Fruit fly (Drosophila melanogaster) whole organism, prepupa: ENCODE results near the gene Oatp30B.

Experiments
- Blimp-1 ChIP-seq: fragments of 200-800 bp; sonication (Bioruptor generic); optimal IDR thresholded peaks from 3 replicates; lab custom pipeline; 2017; ENCODE audit warnings: missing biosample characterization, missing genetic modification characterization, mild to moderate bottlenecking, moderate library complexity, missing genetic modification reagents
- CG10631 ChIP-seq: fragments of 200-800 bp; sonication (Bioruptor generic); optimal IDR thresholded peaks from 2 replicates; lab custom pipeline; 2016; ENCODE audit warnings: missing biosample characterization, missing genetic modification characterization
- CG11762 ChIP-seq: fragments of 200-800 bp; sonication (Bioruptor generic); optimal IDR thresholded peaks from 3 replicates; lab custom pipeline; 2016; ENCODE audit warnings: missing biosample characterization, missing genetic modification characterization; ENCODE audit not compliant: insufficient read depth
- CG11902 ChIP-seq: fragments of 200-800 bp; sonication (Bioruptor generic); optimal IDR thresholded peaks from 3 replicates; lab custom pipeline; 2016; ENCODE audit warnings: missing biosample characterization, missing genetic modification characterization
- CG1621 ChIP-seq: fragments of 200-800 bp; sonication (Bioruptor generic); optimal IDR thresholded peaks from 3 replicates; lab custom pipeline; 2018; ENCODE audit warnings: missing biosample characterization, mild to moderate bottlenecking, missing genetic modification characterization
- CG31627 ChIP-seq: fragments of 200-800 bp; sonication (Bioruptor generic); optimal IDR thresholded peaks from 3 replicates; lab custom pipeline; 2016; ENCODE audit warnings: missing biosample characterization, missing genetic modification characterization
- CG32006 ChIP-seq: fragments of 200-800 bp; sonication (Bioruptor generic); optimal IDR thresholded peaks from 3 replicates; lab custom pipeline; 2017; ENCODE audit warnings: missing biosample characterization, mild to moderate bottlenecking, missing genetic modification characterization
- CG3919 ChIP-seq: fragments of 200-800 bp; sonication (Bioruptor generic); optimal IDR thresholded peaks from 3 replicates; lab custom pipeline; 2016; ENCODE audit warnings: missing biosample characterization, missing genetic modification characterization
- CG4318 ChIP-seq: fragments of 200-800 bp; sonication (Bioruptor generic); optimal IDR thresholded peaks from 3 replicates; lab custom pipeline; 2017; ENCODE audit warnings: missing biosample characterization, mild to moderate bottlenecking, missing genetic modification characterization
- CG6163 ChIP-seq: fragments of 200-800 bp; sonication (Bioruptor generic); IDR thresholded peaks from 3 replicates; pipeline ENCODE4 v1.3.6; 2022; ENCODE audit warnings: missing biosample characterization, missing genetic modification characterization
- CG6276 ChIP-seq: fragments of 200-800 bp; sonication (Bioruptor generic); optimal IDR thresholded peaks from 2 replicates; lab custom pipeline; 2017; ENCODE audit warnings: missing biosample characterization, mild to moderate bottlenecking, missing genetic modification characterization
- CG6808 ChIP-seq: fragments of 200-800 bp; sonication (Bioruptor generic); optimal IDR thresholded peaks from 3 replicates; lab custom pipeline; 2017; ENCODE audit warnings: missing biosample characterization, missing genetic modification characterization, mild to moderate bottlenecking, moderate library complexity, missing genetic modification reagents
- CG6854 ChIP-seq: fragments of 200-800 bp; sonication (Bioruptor generic); optimal IDR thresholded peaks from 2 replicates; lab custom pipeline; 2017; ENCODE audit warnings: missing biosample characterization, mild to moderate bottlenecking, missing genetic modification characterization
- CG7368 ChIP-seq: fragments of 200-800 bp; sonication (Bioruptor generic); optimal IDR thresholded peaks from 3 replicates; lab custom pipeline; 2016; ENCODE audit warnings: missing biosample characterization, missing genetic modification characterization
- CG8119 ChIP-seq: fragments of 200-800 bp; sonication (Bioruptor generic); IDR thresholded peaks from 3 replicates; pipeline ENCODE4 v1.3.6; 2022; ENCODE audit warnings: missing biosample characterization, missing genetic modification characterization
- CG8319 ChIP-seq: fragments of 200-800 bp; sonication (Bioruptor generic); optimal IDR thresholded peaks from 3 replicates; lab custom pipeline; 2016; ENCODE audit warnings: missing biosample characterization, missing genetic modification characterization
- CG8632 ChIP-seq: fragments of 200-800 bp; sonication (Bioruptor generic); optimal IDR thresholded peaks from 3 replicates; lab custom pipeline; 2016; ENCODE audit warnings: missing biosample characterization, missing genetic modification characterization
- CG9139 ChIP-seq: fragments of 200-800 bp; sonication (Bioruptor generic); optimal IDR thresholded peaks from 3 replicates; lab custom pipeline; 2017; ENCODE audit warnings: missing biosample characterization, mild to moderate bottlenecking, missing genetic modification characterization
- Eip75B ChIP-seq: fragments of 200-800 bp; sonication (Bioruptor generic); optimal IDR thresholded peaks from 3 replicates; lab custom pipeline; 2016; ENCODE audit warnings: missing biosample characterization, missing genetic modification characterization
- Ets96B ChIP-seq: fragments of 200-800 bp; optimal IDR thresholded peaks from 2 replicates; lab custom pipeline; 2019; ENCODE audit warnings: missing biosample characterization, mild to moderate bottlenecking, missing genetic modification characterization, moderate library complexity
- Gug ChIP-seq: fragments of 200-800 bp; sonication (Bioruptor generic); IDR thresholded peaks from 2 replicates; pipeline ENCODE4 v1.3.6; 2022; ENCODE audit warnings: missing biosample characterization, missing genetic modification characterization
- Hr39 ChIP-seq: fragments of 200-800 bp; sonication (Bioruptor generic); optimal IDR thresholded peaks from 2 replicates; lab custom pipeline; 2016; ENCODE audit warnings: missing biosample characterization, missing genetic modification characterization
- Hr4 ChIP-seq: fragments of 200-800 bp; sonication (Bioruptor generic); optimal IDR thresholded peaks from 3 replicates; lab custom pipeline; 2016; ENCODE audit warnings: missing biosample characterization, missing genetic modification characterization
- Lpt ChIP-seq: fragments of 200-800 bp; sonication (Bioruptor generic); optimal IDR thresholded peaks from 3 replicates; lab custom pipeline; 2016; ENCODE audit warnings: missing biosample characterization, missing genetic modification characterization
- Met ChIP-seq: fragments of 200-800 bp; sonication (Bioruptor generic); optimal IDR thresholded peaks from 3 replicates; lab custom pipeline; 2016; ENCODE audit warnings: missing biosample characterization, missing genetic modification characterization
- OdsH ChIP-seq: fragments of 200-800 bp; sonication (Bioruptor generic); optimal IDR thresholded peaks from 3 replicates; lab custom pipeline; 2016; ENCODE audit warnings: missing biosample characterization, missing genetic modification characterization
- Smox ChIP-seq: fragments of 200-800 bp; sonication (Bioruptor generic); optimal IDR thresholded peaks from 3 replicates; lab custom pipeline; 2016; ENCODE audit warnings: missing biosample characterization, missing genetic modification characterization
- Sox102F ChIP-seq: fragments of 200-800 bp; sonication (Bioruptor generic); optimal IDR thresholded peaks from 2 replicates; lab custom pipeline; 2016; ENCODE audit warnings: missing biosample characterization, mild to moderate bottlenecking, missing genetic modification characterization
- Sox14 ChIP-seq: fragments of 200-800 bp; sonication (Bioruptor generic); optimal IDR thresholded peaks from 3 replicates; lab custom pipeline; 2016; ENCODE audit warnings: missing biosample characterization, missing genetic modification characterization
- Sox15 ChIP-seq: fragments of 200-800 bp; sonication (Bioruptor generic); optimal IDR thresholded peaks from 3 replicates; lab custom pipeline; 2016; ENCODE audit warnings: missing biosample characterization, missing genetic modification characterization
- achi ChIP-seq: fragments of 200-800 bp; sonication (Bioruptor generic); optimal IDR thresholded peaks from 3 replicates; lab custom pipeline; 2016; ENCODE audit warnings: missing biosample characterization, missing genetic modification characterization
- acj6 ChIP-seq: fragments of 200-800 bp; sonication (Bioruptor generic); optimal IDR thresholded peaks from 3 replicates; lab custom pipeline; 2016; ENCODE audit warnings: missing biosample characterization, missing genetic modification characterization
- cyc ChIP-seq: fragments of 200-800 bp; sonication (Bioruptor generic); optimal IDR thresholded peaks from 3 replicates; lab custom pipeline; 2016; ENCODE audit warnings: missing biosample characterization, missing genetic modification characterization
- dac ChIP-seq: fragments of 200-800 bp; sonication (Bioruptor generic); optimal IDR thresholded peaks from 2 replicates; lab custom pipeline; 2017; ENCODE audit warnings: missing biosample characterization, mild to moderate bottlenecking, missing genetic modification characterization
- dsx ChIP-seq: fragments of 200-800 bp; optimal IDR thresholded peaks from 3 replicates; lab custom pipeline; 2019; ENCODE audit warnings: missing biosample characterization, mild to moderate bottlenecking, missing genetic modification characterization, moderate library complexity; ENCODE audit not compliant: poor library complexity, severe bottlenecking
- esn ChIP-seq: fragments of 200-800 bp; sonication (Bioruptor generic); optimal IDR thresholded peaks from 2 replicates; lab custom pipeline; 2016; ENCODE audit warnings: missing biosample characterization, mild to moderate bottlenecking, missing genetic modification characterization, moderate library complexity
- fd59A ChIP-seq: fragments of 200-800 bp; sonication (Bioruptor generic); optimal IDR thresholded peaks from 2 replicates; lab custom pipeline; 2017; ENCODE audit warnings: missing biosample characterization, mild to moderate bottlenecking, missing genetic modification characterization, missing genetic modification reagents
- fd85E ChIP-seq: fragments of 200-800 bp; sonication (Bioruptor generic); optimal IDR thresholded peaks from 3 replicates; lab custom pipeline; 2016; ENCODE audit warnings: missing biosample characterization, missing genetic modification characterization
- lz ChIP-seq: fragments of 200-800 bp; sonication (Bioruptor generic); optimal IDR thresholded peaks from 3 replicates; lab custom pipeline; 2016; ENCODE audit warnings: missing biosample characterization, missing genetic modification characterization
- net ChIP-seq: fragments of 200-800 bp; sonication (Bioruptor generic); optimal IDR thresholded peaks from 3 replicates; lab custom pipeline; 2016; ENCODE audit warnings: missing biosample characterization, missing genetic modification characterization
- pdm3 ChIP-seq: fragments of 200-800 bp; sonication (Bioruptor generic); optimal IDR thresholded peaks from 3 replicates; lab custom pipeline; 2016; ENCODE audit warnings: missing biosample characterization, missing genetic modification characterization
- salr ChIP-seq, 2 experiments: fragments of 200-800 bp; sonication (Bioruptor generic); optimal IDR thresholded peaks; 3 replicates each; lab custom pipeline; 2016 to 2018; ENCODE audit warnings: missing biosample characterization in 2 of 2, missing genetic modification characterization in 2 of 2, mild to moderate bottlenecking in 1 of 2
- spab ChIP-seq: fragments of 200-800 bp; sonication (Bioruptor generic); optimal IDR thresholded peaks from 2 replicates; lab custom pipeline; 2017; ENCODE audit warnings: missing biosample characterization, mild to moderate bottlenecking, missing genetic modification characterization, missing genetic modification reagents
- ss ChIP-seq, 2 experiments: fragments of 200-800 bp; sonication (Bioruptor generic); optimal IDR thresholded peaks; 2 replicates in 1 of 2; 3 replicates in 1 of 2; lab custom pipeline; 2017 to 2018; ENCODE audit warnings: mild to moderate bottlenecking in 2 of 2, missing biosample characterization in 2 of 2, missing genetic modification characterization in 2 of 2, moderate library complexity in 1 of 2
- topi ChIP-seq: fragments of 200-800 bp; sonication (Bioruptor generic); optimal IDR thresholded peaks from 3 replicates; lab custom pipeline; 2016; ENCODE audit warnings: missing biosample characterization, missing genetic modification characterization
- vri ChIP-seq: fragments of 200-800 bp; sonication (Bioruptor generic); optimal IDR thresholded peaks from 3 replicates; lab custom pipeline; 2016; ENCODE audit warnings: missing biosample characterization, mild to moderate bottlenecking, missing genetic modification characterization

The Oatp30B gene

dm6 chr2L:9502786-9503443, 18.1 kb upstream of the Oatp30B start (continued):
- TF ChIP-seq CG11762 (GFP tag; lab: Kevin White, UChicago) (no peak), spab (no peak), fd59A (no peak), Sox14 (GFP tag; lab: Kevin White, UChicago) (no peak), OdsH (GFP tag; lab: Kevin White, UChicago) (peak; percentile 0), CG8119 (GFP tag; lab: Robert Waterston, UW) (peak; percentile 53; the same call in 2 of the 3 replicates), Sox15 (GFP tag; lab: Kevin White, UChicago) (no peak), CG32006 (GFP tag; lab: Kevin White, UChicago) (peak; percentile 47), Sox102F (GFP tag; lab: Kevin White, UChicago) (no peak), CG6808 (GFP tag; lab: Kevin White, UChicago) (no peak), CG7368 (GFP tag; lab: Kevin White, UChicago) (no peak), net (no peak), Hr4 (GFP tag; lab: Kevin White, UChicago) (peak; percentile 7), CG8319 (no peak), CG6163 (no peak), Hr39 (GFP tag; lab: Kevin White, UChicago) (no peak), esn (GFP tag; lab: Kevin White, UChicago) (peak; percentile 10), Smox (GFP tag; lab: Kevin White, UChicago) (no peak), Blimp-1 (GFP tag; lab: Kevin White, UChicago) (no peak), CG3919 (GFP tag; lab: Kevin White, UChicago) (no peak), CG1621 (tag; lab: Kevin White, UChicago) (no peak), dsx (GFP tag; lab: Kevin White, UChicago) (no peak), CG11902 (GFP tag; lab: Kevin White, UChicago) (no peak), CG8632 (no peak), acj6 (no peak), CG6854 (GFP tag; lab: Kevin White, UChicago) (no peak)
- TF ChIP-seq, all 60 proteins: peak for 10

dm6 chr2L:9505372-9506103, 15.5 kb upstream of the Oatp30B start:
- TF ChIP-seq fd85E (GFP tag; lab: Kevin White, UChicago) (no peak), CG11762 (GFP tag; lab: Kevin White, UChicago) (no peak), Sox15 (GFP tag; lab: Kevin White, UChicago) (no peak), esn (GFP tag; lab: Kevin White, UChicago) (peak; percentile 21), CG10631 (GFP tag; lab: Kevin White, UChicago) (no peak), lz (GFP tag; lab: Kevin White, UChicago) (no peak), dac (GFP tag; lab: Kevin White, UChicago) (peak; percentile 31), cyc (peak; percentile 11), ss (GFP tag; optimal IDR thresholded peaks at IDR 0.05; lab: Kevin White, UChicago) (no peak), Met (peak; percentile 32), Lpt (peak; percentile 22), CG8632 (no peak), acj6 (peak; percentile 42), vri (GFP tag; lab: Kevin White, UChicago) (no peak), CG32006 (GFP tag; lab: Kevin White, UChicago) (peak; percentile 80), achi (GFP tag; lab: Kevin White, UChicago) (peak; percentile 26), Blimp-1 (GFP tag; lab: Kevin White, UChicago) (no peak), CG9139 (GFP tag; lab: Kevin White, UChicago) (no peak), CG11902 (GFP tag; lab: Kevin White, UChicago) (no peak), dsx (GFP tag; lab: Kevin White, UChicago) (no peak), topi (GFP tag; lab: Kevin White, UChicago) (peak; percentile 38), CG31627 (GFP tag; lab: Kevin White, UChicago) (no peak), CG4318 (GFP tag; lab: Kevin White, UChicago) (peak; percentile 44), CG6276 (no peak), salr (GFP tag; optimal IDR thresholded peaks at IDR 0.05; lab: Kevin White, UChicago) (peak in 1 of 2 experiments; percentile 24), Sox102F (GFP tag; lab: Kevin White, UChicago) (peak; percentile 10), Ets96B (tag; lab: Kevin White, UChicago) (no peak), Eip75B (GFP tag; lab: Kevin White, UChicago) (peak; percentile 22), pdm3 (GFP tag; lab: Kevin White, UChicago) (no peak), CG7368 (GFP tag; lab: Kevin White, UChicago) (no peak), CG8319 (no peak), Gug (no peak), CG3919 (GFP tag; lab: Kevin White, UChicago) (peak; percentile 58)
